Worm (Caenorhabditis elegans) whole organism, young adult: Measurements from ENCODE around the gene T26A8.3.

ENCODE experiments used
- C06A6.2 ChIP-seq: fragments of 200-800 bp; sonication (Bioruptor generic); conservative IDR thresholded peaks from 2 replicates; pipeline ENCODE4 v1.3.6; 2022; ENCODE audit warnings: missing genetic modification characterization, missing compliant biosample characterization
- F33H1.4 ChIP-seq: fragments of 200-800 bp; sonication (Bioruptor generic); IDR thresholded peaks from 2 replicates; pipeline ENCODE4 v1.3.6; 2022; ENCODE audit warnings: missing genetic modification reagents, missing genetic modification characterization, missing compliant biosample characterization
- F37B4.10 ChIP-seq: fragments of 200-800 bp; sonication (Bioruptor generic); IDR thresholded peaks from 2 replicates; pipeline ENCODE4 v1.3.6; 2022; ENCODE audit warnings: missing genetic modification characterization, missing compliant biosample characterization
- F52B5.7 ChIP-seq: sonication (generic microtip); optimal IDR thresholded peaks from 2 replicates; lab custom pipeline; 2016; ENCODE audit warnings: mild to moderate bottlenecking, missing genetic modification characterization, missing compliant biosample characterization
- F55B11.4 ChIP-seq: sonication (generic microtip); optimal IDR thresholded peaks from 2 replicates; lab custom pipeline; 2016; ENCODE audit warnings: missing compliant biosample characterization, missing genetic modification characterization, borderline replicate concordance; ENCODE audit not compliant: insufficient read depth
- Y53F4B.3 ChIP-seq: fragments of 200-800 bp; sonication (Bioruptor generic); IDR thresholded peaks from 2 replicates; pipeline ENCODE4 v1.3.6; 2022; ENCODE audit warnings: missing genetic modification reagents, missing genetic modification characterization, missing compliant biosample characterization
- Y56A3A.18 ChIP-seq: fragments of 200-800 bp; sonication (Bioruptor generic); IDR thresholded peaks from 2 replicates; pipeline ENCODE4 v1.3.6; 2022; ENCODE audit warnings: missing genetic modification reagents, missing genetic modification characterization, missing compliant biosample characterization
- Y67H2A.10 ChIP-seq: fragments of 200-800 bp; sonication (Bioruptor generic); conservative IDR thresholded peaks from 2 replicates; pipeline ENCODE4 v1.3.6; 2022; ENCODE audit warnings: missing genetic modification reagents, missing genetic modification characterization, missing compliant biosample characterization
- Y79H2A.3 ChIP-seq: fragments of 200-800 bp; sonication (Bioruptor generic); conservative IDR thresholded peaks from 2 replicates; pipeline ENCODE4 v1.3.6; 2022; ENCODE audit warnings: missing genetic modification reagents, missing genetic modification characterization, missing compliant biosample characterization
- Y95B8A.8 ChIP-seq: fragments of 200-800 bp; sonication (Bioruptor generic); IDR thresholded peaks from 2 replicates; pipeline ENCODE4 v1.3.6; 2022; ENCODE audit warnings: missing genetic modification reagents, missing genetic modification characterization, missing compliant biosample characterization
- bed-1 ChIP-seq: fragments of 200-800 bp; sonication (Bioruptor generic); IDR thresholded peaks from 2 replicates; pipeline ENCODE4 v1.3.6; 2022; ENCODE audit warnings: missing genetic modification reagents, missing genetic modification characterization, missing compliant biosample characterization
- cebp-2 ChIP-seq: fragments of 200-800 bp; sonication (Bioruptor generic); IDR thresholded peaks from 2 replicates; pipeline ENCODE4 v1.3.6; 2022; ENCODE audit warnings: missing genetic modification characterization, missing compliant biosample characterization
- ceh-27 ChIP-seq: fragments of 200-800 bp; sonication (Bioruptor generic); optimal IDR thresholded peaks from 2 replicates; lab custom pipeline; 2018; ENCODE audit warnings: mild to moderate bottlenecking, missing genetic modification characterization, moderate library complexity, missing compliant biosample characterization
- ceh-58 ChIP-seq: fragments of 200-800 bp; sonication (Bioruptor generic); IDR thresholded peaks from 2 replicates; pipeline ENCODE4 v1.3.6; 2022; ENCODE audit warnings: missing genetic modification characterization, missing compliant biosample characterization
- ceh-79 ChIP-seq: sonication (generic microtip); optimal IDR thresholded peaks from 2 replicates; lab custom pipeline; 2017; ENCODE audit warnings: mild to moderate bottlenecking, missing genetic modification characterization, missing compliant biosample characterization
- egl-18 ChIP-seq: fragments of 200-800 bp; sonication (Bioruptor generic); IDR thresholded peaks from 2 replicates; pipeline ENCODE4 v1.3.6; 2022; ENCODE audit warnings: missing genetic modification reagents, missing genetic modification characterization, missing compliant biosample characterization
- egrh-3 ChIP-seq: fragments of 200-800 bp; sonication (Bioruptor generic); IDR thresholded peaks from 2 replicates; pipeline ENCODE4 v1.3.6; 2022; ENCODE audit warnings: missing genetic modification reagents, missing genetic modification characterization, missing compliant biosample characterization
- hlh-12 ChIP-seq: sonication (generic microtip); optimal IDR thresholded peaks from 2 replicates; lab custom pipeline; 2016; ENCODE audit warnings: missing genetic modification characterization, missing compliant biosample characterization
- hmg-20 ChIP-seq: fragments of 200-800 bp; sonication (Bioruptor generic); IDR thresholded peaks from 2 replicates; pipeline ENCODE4 v1.3.6; 2022; ENCODE audit warnings: missing genetic modification reagents, missing genetic modification characterization, missing compliant biosample characterization
- hsf-1 ChIP-seq: fragments of 200-800 bp; sonication (Bioruptor generic); IDR thresholded peaks from 2 replicates; pipeline ENCODE4 v1.3.6; 2022; ENCODE audit warnings: missing genetic modification reagents, missing genetic modification characterization, missing compliant biosample characterization
- lag-1 ChIP-seq: fragments of 200-800 bp; sonication (Bioruptor generic); IDR thresholded peaks from 2 replicates; pipeline ENCODE4 v1.3.6; 2022; ENCODE audit warnings: missing genetic modification reagents, missing genetic modification characterization, missing compliant biosample characterization
- let-526 ChIP-seq: fragments of 200-800 bp; sonication (Bioruptor generic); IDR thresholded peaks from 2 replicates; pipeline ENCODE4 v1.3.6; 2022; ENCODE audit warnings: missing genetic modification reagents, missing genetic modification characterization, missing compliant biosample characterization
- let-607 ChIP-seq, 2 experiments: fragments of 200-800 bp in 1 of 2; sonication (Bioruptor generic) in 1 of 2; sonication (generic microtip) in 1 of 2; optimal IDR thresholded peaks; 2 replicates each; lab custom pipeline; 2016 to 2018; ENCODE audit warnings: mild to moderate bottlenecking in 2 of 2, missing compliant biosample characterization in 2 of 2, missing genetic modification characterization in 2 of 2, moderate library complexity in 2 of 2, missing genotype in 1 of 2
- madf-3 ChIP-seq: fragments of 200-800 bp; sonication (Bioruptor generic); IDR thresholded peaks from 2 replicates; pipeline ENCODE4 v1.3.6; 2022; ENCODE audit warnings: missing genetic modification reagents, missing genetic modification characterization, missing compliant biosample characterization
- madf-8 ChIP-seq: fragments of 200-800 bp; sonication (Bioruptor generic); conservative IDR thresholded peaks from 2 replicates; pipeline ENCODE4 v1.3.6; 2022; ENCODE audit warnings: missing genetic modification reagents, missing genetic modification characterization, missing compliant biosample characterization
- mes-4 ChIP-seq: sonication (generic microtip); optimal IDR thresholded peaks from 2 replicates; lab custom pipeline; 2016; ENCODE audit warnings: missing genotype, missing genetic modification characterization, missing compliant biosample characterization
- mxl-1 ChIP-seq: sonication (generic microtip); optimal IDR thresholded peaks from 2 replicates; lab custom pipeline; 2016; ENCODE audit warnings: missing genetic modification characterization, missing compliant biosample characterization
- nfya-2 ChIP-seq: fragments of 200-800 bp; sonication (Bioruptor generic); IDR thresholded peaks from 2 replicates; pipeline ENCODE4 v1.3.6; 2022; ENCODE audit warnings: missing genetic modification reagents, missing genetic modification characterization, missing compliant biosample characterization
- nhr-27 ChIP-seq: fragments of 200-800 bp; sonication (Bioruptor generic); optimal IDR thresholded peaks from 2 replicates; lab custom pipeline; 2018; ENCODE audit warnings: mild to moderate bottlenecking, missing genetic modification characterization, moderate library complexity, missing compliant biosample characterization
- nhr-80 ChIP-seq: sonication (generic microtip); optimal IDR thresholded peaks from 2 replicates; lab custom pipeline; 2016; ENCODE audit warnings: missing genetic modification characterization, missing compliant biosample characterization
- nhr-90 ChIP-seq: sonication (generic microtip); optimal IDR thresholded peaks from 2 replicates; lab custom pipeline; 2016; ENCODE audit warnings: missing genotype, mild to moderate bottlenecking, missing genetic modification characterization, missing compliant biosample characterization
- pbrm-1 ChIP-seq: fragments of 200-800 bp; sonication (Bioruptor generic); IDR thresholded peaks from 2 replicates; pipeline ENCODE4 v1.3.6; 2022; ENCODE audit warnings: missing genetic modification reagents, missing genetic modification characterization, missing compliant biosample characterization
- rcor-1 ChIP-seq: fragments of 200-800 bp; sonication (Bioruptor generic); IDR thresholded peaks from 2 replicates; pipeline ENCODE4 v1.3.6; 2022; ENCODE audit warnings: missing genetic modification reagents, missing genetic modification characterization, missing compliant biosample characterization
- repo-1 ChIP-seq: sonication (generic microtip); optimal IDR thresholded peaks from 2 replicates; lab custom pipeline; 2017; ENCODE audit warnings: mild to moderate bottlenecking, missing genetic modification characterization, missing compliant biosample characterization
- sdz-38 ChIP-seq: sonication (generic microtip); optimal IDR thresholded peaks from 2 replicates; lab custom pipeline; 2016; ENCODE audit warnings: missing genotype, missing genetic modification characterization, missing compliant biosample characterization
- snpc-4 ChIP-seq, 5 experiments: fragments of 150-350 bp in 1 of 5; sonication (generic microtip) in 4 of 5; optimal IDR thresholded peaks; 2 replicates each; lab custom pipeline; 2014 to 2018; ENCODE audit warnings: missing genetic modification characterization in 5 of 5, missing biosample characterization in 3 of 5, antibody characterized with exemption in 2 of 5, mild to moderate bottlenecking in 2 of 5, missing compliant biosample characterization in 2 of 5, missing genotype in 2 of 5, moderate library complexity in 2 of 5, missing genetic modification reagents in 1 of 5
- sptf-2 ChIP-seq: fragments of 200-800 bp; sonication (Bioruptor generic); optimal IDR thresholded peaks from 2 replicates; lab custom pipeline; 2018; ENCODE audit warnings: mild to moderate bottlenecking, missing genetic modification characterization, missing compliant biosample characterization
- tbx-9 ChIP-seq: sonication (generic microtip); optimal IDR thresholded peaks from 2 replicates; lab custom pipeline; 2016; ENCODE audit warnings: borderline replicate concordance, missing genetic modification characterization, inconsistent platforms, missing compliant biosample characterization
- tlf-1 ChIP-seq: fragments of 200-800 bp; sonication (Bioruptor generic); optimal IDR thresholded peaks from 2 replicates; lab custom pipeline; 2018; ENCODE audit warnings: mild to moderate bottlenecking, missing genetic modification characterization, missing compliant biosample characterization
- unc-62 ChIP-seq: fragments of 150-350 bp; optimal IDR thresholded peaks from 2 replicates; lab custom pipeline; 2014; ENCODE audit warnings: missing biosample characterization, missing genetic modification reagents, missing genetic modification characterization
- zim-3 ChIP-seq: sonication (generic microtip); optimal IDR thresholded peaks from 2 replicates; lab custom pipeline; 2017; ENCODE audit warnings: mild to moderate bottlenecking, missing genetic modification characterization, moderate library complexity, missing compliant biosample characterization
- ztf-18 ChIP-seq: sonication (generic microtip); optimal IDR thresholded peaks from 2 replicates; lab custom pipeline; 2016; ENCODE audit warnings: missing genotype, mild to moderate bottlenecking, missing genetic modification characterization, missing compliant biosample characterization
- ztf-22 ChIP-seq: fragments of 200-800 bp; sonication (Bioruptor generic); optimal IDR thresholded peaks from 2 replicates; lab custom pipeline; 2018; ENCODE audit warnings: mild to moderate bottlenecking, missing genetic modification characterization, moderate library complexity, missing compliant biosample characterization
- ztf-25 ChIP-seq: fragments of 200-800 bp; sonication (Bioruptor generic); IDR thresholded peaks from 2 replicates; pipeline ENCODE4 v1.3.6; 2022; ENCODE audit warnings: missing genetic modification reagents, missing genetic modification characterization, missing compliant biosample characterization
- ztf-26 ChIP-seq: sonication (generic microtip); optimal IDR thresholded peaks from 2 replicates; lab custom pipeline; 2017; ENCODE audit warnings: missing genetic modification characterization, missing compliant biosample characterization
- ztf-6 ChIP-seq: fragments of 200-800 bp; sonication (Bioruptor generic); IDR thresholded peaks from 2 replicates; pipeline ENCODE4 v1.3.6; 2022; ENCODE audit warnings: missing genetic modification reagents, missing genetic modification characterization, missing compliant biosample characterization

The T26A8.3 gene

ce11 chrIV:8449869-8450268 lies 23.4 kb upstream of the T26A8.3 start:
- TF ChIP-seq ztf-26 (tag; lab: Kevin White, UChicago) (no peak), hlh-12 (tag; lab: Kevin White, UChicago) (no peak), ceh-27 (GFP tag; lab: Kevin White, UChicago) (no peak), ztf-25 (GFP tag; lab: Robert Waterston, UW) (no peak), hmg-20 (GFP tag; lab: Robert Waterston, UW) (no peak), Y67H2A.10 (no peak), mes-4 (tag; lab: Kevin White, UChicago) (no peak), pbrm-1 (GFP tag; lab: Robert Waterston, UW) (no peak), tlf-1 (GFP tag; lab: Kevin White, UChicago) (no peak), sdz-38 (tag; lab: Kevin White, UChicago) (no peak), bed-1 (no peak), madf-8 (GFP tag; lab: Robert Waterston, UW) (no peak), F52B5.7 (no peak)

- TF ChIP-seq ztf-22 (GFP tag; lab: Kevin White, UChicago) (no peak), nfya-2 (GFP tag; lab: Robert Waterston, UW) (no peak), Y79H2A.3 (no peak), F52B5.7 (no peak), nhr-27 (tag; lab: Kevin White, UChicago) (no peak), sptf-2 (no peak), zim-3 (tag; lab: Kevin White, UChicago) (no peak), F55B11.4 (tag; lab: Kevin White, UChicago) (no peak), lag-1 (GFP tag; lab: Robert Waterston, UW) (no peak), egl-18 (GFP tag; lab: Robert Waterston, UW) (no peak), nhr-80 (tag; lab: Kevin White, UChicago) (no peak), mxl-1 (tag; lab: Kevin White, UChicago) (no peak), C06A6.2 (GFP tag; lab: Robert Waterston, UW) (no peak)
- TF ChIP-seq, all 124 proteins: peak for 0
These were observed 20.5 kb upstream of the T26A8.3 start, which contains the start of gene T01B11.1 for ce11 chrIV:8446904-8447303. TSS of gene T01B11.1 (plus strand) at chrIV:8447204.

- TF ChIP-seq cebp-2 (GFP tag; lab: Robert Waterston, UW) (no peak), ztf-18 (peak; percentile 17), repo-1 (peak; percentile 60), ztf-6 (GFP tag; lab: Robert Waterston, UW) (0 out of 2 replicates have a peak, but pooled peaks have one; percentile 28), F37B4.10 (no peak), snpc-4 (GFP tag; optimal IDR thresholded peaks at IDR 0.05; lab: Kevin White, UChicago) (peak; percentile 60), snpc-4 (tag; optimal IDR thresholded peaks at IDR 0.05; lab: Kevin White, UChicago) (peak; percentile 81 to 93 (median 88)), Y56A3A.18 (0 out of 2 replicates have a peak, but pooled peaks have one; percentile 62), let-526 (GFP tag; lab: Robert Waterston, UW) (peak; percentile 75; the same call in 1 of the 2 replicates), rcor-1 (GFP tag; lab: Robert Waterston, UW) (peak; percentile 89), F33H1.4 (GFP tag; lab: Robert Waterston, UW) (peak; percentile 97), madf-3 (GFP tag; lab: Robert Waterston, UW) (peak; percentile 99), unc-62 (peak; percentile 73), tbx-9 (no peak), Y53F4B.3 (GFP tag; lab: Robert Waterston, UW) (no peak), Y95B8A.8 (GFP tag; lab: Robert Waterston, UW) (peak; percentile 68; the same call in 1 of the 2 replicates), hsf-1 (GFP tag; lab: Robert Waterston, UW) (peak; percentile 70), nhr-90 (no peak), ceh-79 (tag; lab: Kevin White, UChicago) (no peak), ceh-58 (GFP tag; lab: Robert Waterston, UW) (no peak), madf-8 (GFP tag; lab: Robert Waterston, UW) (peak; percentile 54), let-607 (tag; optimal IDR thresholded peaks at IDR 0.05; lab: Kevin White, UChicago) (peak; percentile 87 to 88), sdz-38 (tag; lab: Kevin White, UChicago) (no peak), egrh-3 (GFP tag; lab: Robert Waterston, UW) (peak; percentile 63)
These were observed 6.3 kb upstream of the T26A8.3 start, which contains the start of the genes T26A8.4 and pdtf-1 for ce11 chrIV:8432709-8433108. TSS of gene T26A8.4 (minus strand) at chrIV:8432893. TSS of gene pdtf-1 (plus strand) at chrIV:8433038.
